Worm (Caenorhabditis elegans) whole organism, L4 larva: ENCODE measurements around the gene riok-3.

ENCODE experiments used
- F49E8.2 ChIP-seq: sonication (generic microtip); optimal IDR thresholded peaks from 2 replicates; lab custom pipeline; 2016; ENCODE audit warnings: missing compliant biosample characterization, mild to moderate bottlenecking, missing genetic modification characterization, borderline replicate concordance
- T26A8.4 ChIP-seq: fragments of 200-800 bp; sonication (Bioruptor generic); IDR thresholded peaks from 2 replicates; pipeline ENCODE4 v1.3.6; 2022; ENCODE audit warnings: missing genetic modification characterization, missing compliant biosample characterization
- Y75B8A.6 ChIP-seq: fragments of 200-800 bp; sonication (Bioruptor generic); IDR thresholded peaks from 2 replicates; pipeline ENCODE4 v1.3.6; 2022; ENCODE audit warnings: missing genetic modification reagents, missing genetic modification characterization, missing compliant biosample characterization
- ZK337.2 ChIP-seq: fragments of 200-800 bp; sonication (Bioruptor generic); IDR thresholded peaks from 2 replicates; pipeline ENCODE4 v1.3.6; 2022; ENCODE audit warnings: missing genetic modification reagents, missing genetic modification characterization, missing compliant biosample characterization
- ZK546.5 ChIP-seq, 2 experiments: sonication (generic microtip); optimal IDR thresholded peaks; 2 replicates each; lab custom pipeline; 2017; ENCODE audit warnings: missing biosample characterization in 2 of 2, missing genetic modification characterization in 2 of 2
- ama-1 ChIP-seq: fragments of 150-350 bp; optimal IDR thresholded peaks from 2 replicates; lab custom pipeline; 2014; ENCODE audit warnings: inconsistent platforms, mixed read lengths
- ceh-28 ChIP-seq: fragments of 150-350 bp; optimal IDR thresholded peaks from 2 replicates; lab custom pipeline; 2014; ENCODE audit warnings: missing biosample characterization, missing genetic modification reagents, missing genetic modification characterization
- ceh-44 ChIP-seq: fragments of 200-800 bp; sonication (Bioruptor generic); IDR thresholded peaks from 2 replicates; pipeline ENCODE4 v1.3.6; 2022; ENCODE audit warnings: missing genetic modification reagents, missing genetic modification characterization, missing compliant biosample characterization
- ceh-62 ChIP-seq: sonication (generic microtip); optimal IDR thresholded peaks from 2 replicates; lab custom pipeline; 2017; ENCODE audit warnings: missing biosample characterization, missing genetic modification characterization
- ces-1 ChIP-seq: fragments of 150-350 bp; sonication (generic microtip); optimal IDR thresholded peaks from 4 replicates; lab custom pipeline; 2014; ENCODE audit warnings: missing biosample characterization, missing genetic modification reagents, missing genetic modification characterization
- ctbp-1 ChIP-seq: fragments of 200-800 bp; sonication (Bioruptor generic); IDR thresholded peaks from 2 replicates; pipeline ENCODE4 v1.3.6; 2022; ENCODE audit warnings: missing genetic modification reagents, missing genetic modification characterization, missing compliant biosample characterization
- daf-19 ChIP-seq: fragments of 200-800 bp; sonication (Bioruptor generic); conservative IDR thresholded peaks from 2 replicates; pipeline ENCODE4 v1.3.6; 2022; ENCODE audit warnings: missing genetic modification characterization, missing compliant biosample characterization
- daf-8 ChIP-seq: fragments of 200-800 bp; sonication (Bioruptor generic); IDR thresholded peaks from 2 replicates; pipeline ENCODE4 v1.3.6; 2022; ENCODE audit warnings: missing genetic modification characterization, missing compliant biosample characterization
- duxl-1 ChIP-seq: sonication (generic microtip); optimal IDR thresholded peaks from 2 replicates; lab custom pipeline; 2016; ENCODE audit warnings: mild to moderate bottlenecking, missing genetic modification characterization, moderate library complexity, missing compliant biosample characterization; ENCODE audit not compliant: poor library complexity
- dve-1 ChIP-seq: sonication (generic microtip); optimal IDR thresholded peaks from 2 replicates; lab custom pipeline; 2017; ENCODE audit warnings: antibody characterized with exemption, mild to moderate bottlenecking, missing genetic modification characterization, missing compliant biosample characterization; ENCODE audit not compliant: insufficient read depth
- egl-43 ChIP-seq: fragments of 200-800 bp; sonication (Bioruptor generic); IDR thresholded peaks from 2 replicates; pipeline ENCODE4 v1.3.6; 2022; ENCODE audit warnings: missing genetic modification reagents, missing genetic modification characterization, missing compliant biosample characterization
- gei-8 ChIP-seq: fragments of 200-800 bp; sonication (Bioruptor generic); optimal IDR thresholded peaks from 2 replicates; lab custom pipeline; 2018; ENCODE audit warnings: mild to moderate bottlenecking, missing genetic modification characterization, missing compliant biosample characterization
- hlh-30 ChIP-seq: sonication (generic microtip); optimal IDR thresholded peaks from 2 replicates; lab custom pipeline; 2017; ENCODE audit warnings: antibody characterized with exemption, mild to moderate bottlenecking, missing genetic modification characterization, missing compliant biosample characterization; ENCODE audit not compliant: insufficient read depth
- hmg-1.1 ChIP-seq: fragments of 200-800 bp; sonication (Bioruptor generic); IDR thresholded peaks from 2 replicates; pipeline ENCODE4 v1.3.6; 2022; ENCODE audit warnings: missing genetic modification reagents, missing genetic modification characterization, missing compliant biosample characterization
- jun-1 ChIP-seq: fragments of 150-350 bp; optimal IDR thresholded peaks from 2 replicates; lab custom pipeline; 2014; ENCODE audit warnings: missing biosample characterization, missing genetic modification reagents, missing genetic modification characterization
- lim-7 ChIP-seq: fragments of 200-800 bp; sonication (Bioruptor generic); IDR thresholded peaks from 2 replicates; pipeline ENCODE4 v1.3.6; 2022; ENCODE audit warnings: missing genetic modification characterization, missing compliant biosample characterization
- lin-13 ChIP-seq: fragments of 150-350 bp; optimal IDR thresholded peaks from 2 replicates; lab custom pipeline; 2014; ENCODE audit warnings: missing biosample characterization, missing genetic modification reagents, missing genetic modification characterization
- lin-38 ChIP-seq: fragments of 200-800 bp; sonication (Bioruptor generic); IDR thresholded peaks from 2 replicates; pipeline ENCODE4 v1.3.6; 2022; ENCODE audit warnings: missing genetic modification reagents, missing genetic modification characterization, missing compliant biosample characterization
- lin-39 ChIP-seq: fragments of 150-350 bp; optimal IDR thresholded peaks from 2 replicates; lab custom pipeline; 2014; ENCODE audit warnings: missing biosample characterization, missing genetic modification reagents, missing genetic modification characterization
- lir-3 ChIP-seq: sonication (generic microtip); optimal IDR thresholded peaks from 2 replicates; lab custom pipeline; 2016; ENCODE audit warnings: mild to moderate bottlenecking, missing genetic modification characterization, missing compliant biosample characterization
- lsy-2 ChIP-seq, 2 experiments: fragments of 150-350 bp in 1 of 2; sonication (generic microtip) in 1 of 2; optimal IDR thresholded peaks; 2 replicates each; lab custom pipeline; 2014 to 2017; ENCODE audit warnings: missing biosample characterization in 2 of 2, missing genetic modification characterization in 2 of 2
- mep-1 ChIP-seq: fragments of 150-350 bp; sonication (generic microtip); optimal IDR thresholded peaks from 3 replicates; lab custom pipeline; 2014; ENCODE audit warnings: missing biosample characterization, missing genetic modification characterization
- nhr-11 ChIP-seq: fragments of 150-350 bp; optimal IDR thresholded peaks from 2 replicates; lab custom pipeline; 2014; ENCODE audit warnings: missing biosample characterization, missing genetic modification characterization
- nhr-237 ChIP-seq: sonication (generic microtip); optimal IDR thresholded peaks from 2 replicates; lab custom pipeline; 2017; ENCODE audit warnings: missing biosample characterization, missing genetic modification characterization
- nhr-25 ChIP-seq: sonication (generic microtip); optimal IDR thresholded peaks from 2 replicates; lab custom pipeline; 2017; ENCODE audit warnings: missing genetic modification characterization, mild to moderate bottlenecking, missing compliant biosample characterization, antibody characterized with exemption, moderate library complexity, borderline replicate concordance; ENCODE audit not compliant: insufficient read depth
- nhr-28 ChIP-seq: fragments of 150-350 bp; optimal IDR thresholded peaks from 2 replicates; lab custom pipeline; 2014; ENCODE audit warnings: missing biosample characterization, missing genetic modification characterization
- nhr-42 ChIP-seq: fragments of 200-800 bp; sonication (Bioruptor generic); IDR thresholded peaks from 2 replicates; pipeline ENCODE4 v1.3.6; 2022; ENCODE audit warnings: missing genetic modification characterization, missing compliant biosample characterization
- nhr-6 ChIP-seq: fragments of 150-350 bp; optimal IDR thresholded peaks from 2 replicates; lab custom pipeline; 2014; ENCODE audit warnings: missing biosample characterization, missing genetic modification characterization
- pha-4 ChIP-seq, 2 experiments: fragments of 150-350 bp in 1 of 2; fragments of 200-800 bp in 1 of 2; sonication (Bioruptor generic) in 1 of 2; IDR thresholded peaks in 1 of 2; optimal IDR thresholded peaks in 1 of 2; 2 replicates each; pipeline versions ENCODE4 v1.3.6 to Lab custom; 2014 to 2022; ENCODE audit warnings: missing genetic modification characterization in 2 of 2, missing genetic modification reagents in 2 of 2, missing biosample characterization in 1 of 2, missing compliant biosample characterization in 1 of 2
- rbr-2 ChIP-seq: sonication (generic microtip); optimal IDR thresholded peaks from 2 replicates; lab custom pipeline; 2016; ENCODE audit warnings: missing genotype, missing genetic modification characterization, missing compliant biosample characterization
- set-16 ChIP-seq: fragments of 200-800 bp; sonication (Bioruptor generic); IDR thresholded peaks from 2 replicates; pipeline ENCODE4 v1.3.6; 2022; ENCODE audit warnings: missing genetic modification reagents, missing genetic modification characterization, missing compliant biosample characterization
- skn-1 ChIP-seq: fragments of 150-350 bp; optimal IDR thresholded peaks from 2 replicates; lab custom pipeline; 2014; ENCODE audit warnings: missing biosample characterization, missing genetic modification characterization
- snpc-4 ChIP-seq: fragments of 150-350 bp; optimal IDR thresholded peaks from 2 replicates; lab custom pipeline; 2014; ENCODE audit warnings: missing biosample characterization, missing genetic modification characterization
- tag-97 ChIP-seq: fragments of 200-800 bp; sonication (Bioruptor generic); IDR thresholded peaks from 2 replicates; pipeline ENCODE4 v1.3.6; 2022; ENCODE audit warnings: missing genetic modification characterization, missing compliant biosample characterization
- tra-1 ChIP-seq: fragments of 200-800 bp; sonication (Bioruptor generic); IDR thresholded peaks from 2 replicates; pipeline ENCODE4 v1.3.6; 2022; ENCODE audit warnings: missing genetic modification reagents, missing genetic modification characterization, missing compliant biosample characterization
- unc-39 ChIP-seq: sonication (generic microtip); optimal IDR thresholded peaks from 2 replicates; lab custom pipeline; 2017; ENCODE audit warnings: missing biosample characterization, missing genetic modification characterization
- zfp-2 ChIP-seq: sonication (generic microtip); optimal IDR thresholded peaks from 2 replicates; lab custom pipeline; 2016; ENCODE audit warnings: mild to moderate bottlenecking, missing genetic modification characterization, missing compliant biosample characterization
- zip-2 ChIP-seq: fragments of 150-350 bp; optimal IDR thresholded peaks from 2 replicates; lab custom pipeline; 2014; ENCODE audit warnings: missing biosample characterization, missing genetic modification characterization
- ztf-11 ChIP-seq: fragments of 150-350 bp; optimal IDR thresholded peaks from 2 replicates; lab custom pipeline; 2014; ENCODE audit warnings: missing biosample characterization, missing genetic modification characterization

riok-3 gene

DNA sequence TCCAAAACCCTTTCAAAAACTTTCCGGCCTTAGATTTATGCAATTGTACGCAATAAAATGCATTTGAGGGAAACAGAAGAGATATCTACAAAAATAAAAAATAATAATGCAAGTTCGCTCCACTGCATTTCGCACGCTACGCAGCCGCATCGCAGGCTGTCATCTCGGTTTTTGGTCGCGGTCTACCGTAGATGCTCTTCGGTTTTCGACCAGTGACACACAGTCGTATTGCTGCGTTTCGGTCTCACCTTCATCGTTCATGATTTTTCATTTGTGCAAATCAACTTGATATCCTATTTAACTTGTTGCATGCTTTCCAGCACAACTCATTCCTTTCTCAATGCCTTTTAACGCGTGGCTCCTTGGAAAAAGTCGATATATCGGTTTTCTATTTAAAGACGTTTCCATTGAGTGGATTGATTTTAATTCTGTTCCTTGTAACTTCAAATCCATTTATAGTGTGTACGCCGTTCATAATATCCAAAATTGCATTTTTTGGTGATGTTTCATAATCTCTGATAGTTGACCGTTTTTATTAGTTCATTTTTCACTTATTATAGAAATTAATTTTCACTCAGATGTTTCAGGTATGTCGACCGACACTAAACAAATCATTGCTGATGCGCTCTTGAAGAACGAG lies 24.0 kb downstream of the riok-3 start, which contains the start of gene vha-1 (continued):
- TF ChIP-seq rbr-2 (tag; lab: Kevin White, UChicago) (peak; percentile 82), lsy-2 (tag; optimal IDR thresholded peaks at IDR 0.05; lab: Kevin White, UChicago) (peak; percentile 91 to 96), lim-7 (GFP tag; lab: Robert Waterston, UW) (no peak), snpc-4 (tag; lab: Kevin White, UChicago) (no peak), ztf-11 (no peak), egl-43 (0 out of 2 replicates have a peak, but pooled peaks have one; percentile 29), Y75B8A.6 (GFP tag; lab: Robert Waterston, UW) (no peak), nhr-28 (tag; lab: Kevin White, UChicago) (peak; percentile 92), pha-4 (GFP tag; IDR thresholded peaks at IDR 0.05; lab: Robert Waterston, UW) (peak; percentile 60; the same call in 1 of the 2 replicates), pha-4 (tag; optimal IDR thresholded peaks at IDR 0.05; lab: Kevin White, UChicago) (no peak)

- no peak for TF ChIP-seq ceh-28 (tag; lab: Kevin White, UChicago)
- no peak for TF ChIP-seq tag-97 (GFP tag; lab: Robert Waterston, UW)
- TF ChIP-seq lin-38 (GFP tag; lab: Robert Waterston, UW), result no peak
- TF ChIP-seq unc-39 (tag; lab: Kevin White, UChicago), result no peak
- no peak for TF ChIP-seq skn-1 (tag; lab: Kevin White, UChicago)
- no peak for TF ChIP-seq duxl-1 (tag; lab: Kevin White, UChicago)
- no peak for TF ChIP-seq daf-8 (GFP tag; lab: Robert Waterston, UW)
- TF ChIP-seq ZK337.2 (GFP tag; lab: Robert Waterston, UW), result no peak
- no peak for TF ChIP-seq F49E8.2 (tag; lab: Kevin White, UChicago)
- no peak for TF ChIP-seq gei-8
- no peak for TF ChIP-seq nhr-25 (tag; lab: Kevin White, UChicago)
- no peak for TF ChIP-seq zfp-2 (tag; lab: Kevin White, UChicago)
- TF ChIP-seq ZK546.5 (tag; optimal IDR thresholded peaks at IDR 0.05; lab: Kevin White, UChicago), result no peak
- no peak for TF ChIP-seq tra-1 (GFP tag; lab: Robert Waterston, UW)
- TF ChIP-seq, all 104 proteins: peak for 0
Observed at ce11 chrIII:9780254-9780653, 24.6 kb downstream of the riok-3 start, which contains the start of gene sqv-3. Gene sqv-3 (minus strand): TSS chrIII:9780354.

- TF ChIP-seq lin-13 (GFP tag; lab: Kevin White, UChicago) (no peak), mep-1 (tag; lab: Kevin White, UChicago) (no peak), lin-39 (tag; lab: Kevin White, UChicago) (no peak), lin-38 (GFP tag; lab: Robert Waterston, UW) (peak; percentile 32; the same call in 1 of the 2 replicates), nhr-11 (tag; lab: Kevin White, UChicago) (no peak), ceh-62 (no peak), jun-1 (tag; lab: Kevin White, UChicago) (no peak)
Observed at ce11 chrIII:9779080-9779479, 25.7 kb downstream of the riok-3 start.

- TF ChIP-seq ces-1 (no peak), ama-1 (lab: Kevin White, UChicago) (no peak), nhr-42 (GFP tag; lab: Robert Waterston, UW) (no peak), daf-8 (GFP tag; lab: Robert Waterston, UW) (no peak), nhr-25 (tag; lab: Kevin White, UChicago) (no peak), egl-43 (no peak), T26A8.4 (GFP tag; lab: Robert Waterston, UW) (no peak), dve-1 (tag; lab: Kevin White, UChicago) (peak; percentile 10), lin-38 (GFP tag; lab: Robert Waterston, UW) (no peak), nhr-6 (tag; lab: Kevin White, UChicago) (no peak), jun-1 (tag; lab: Kevin White, UChicago) (no peak), ctbp-1 (GFP tag; lab: Robert Waterston, UW) (no peak), lir-3 (tag; lab: Kevin White, UChicago) (no peak), zip-2 (no peak), ceh-44 (GFP tag; lab: Robert Waterston, UW) (no peak), skn-1 (tag; lab: Kevin White, UChicago) (no peak), mep-1 (tag; lab: Kevin White, UChicago) (peak; percentile 7), nhr-237 (tag; lab: Kevin White, UChicago) (no peak), nhr-28 (tag; lab: Kevin White, UChicago) (peak; percentile 4), daf-19 (GFP tag; lab: Robert Waterston, UW) (no peak), hmg-1.1 (0 out of 2 replicates have a peak, but pooled peaks have one; percentile 18), hlh-30 (no peak), set-16 (no peak)
Observed at ce11 chrIII:9776323-9776722, 28.5 kb downstream of the riok-3 start, which contains the start of gene usp-46. Gene usp-46 (plus strand): TSS chrIII:9776623.
